Fruit fly (Drosophila melanogaster) whole organism, embryonic: ENCODE results near the gene Dhc62B.

Source experiments
- Awh ChIP-seq: fragments of 200-800 bp; sonication (Bioruptor generic); IDR thresholded peaks from 2 replicates; pipeline ENCODE4, ENCODE4 v1.3.6; 2022; ENCODE audit warnings: missing biosample characterization, missing genetic modification characterization
- B-H2 ChIP-seq: fragments of 200-800 bp; sonication (Bioruptor generic); optimal IDR thresholded peaks from 2 replicates; lab custom pipeline; 2018; ENCODE audit warnings: missing biosample characterization, mild to moderate bottlenecking, missing genetic modification characterization
- CG1024 ChIP-seq: fragments of 200-800 bp; sonication (Bioruptor generic); IDR thresholded peaks from 2 replicates; pipeline ENCODE4 v1.3.6; 2022; ENCODE audit warnings: missing biosample characterization, missing genetic modification characterization
- CG10321 ChIP-seq: fragments of 200-800 bp; sonication (Bioruptor generic); IDR thresholded peaks from 2 replicates; pipeline ENCODE4 v1.3.6; 2022; ENCODE audit warnings: missing biosample characterization, missing genetic modification characterization
- CG10654 ChIP-seq: fragments of 200-800 bp; sonication (Bioruptor generic); optimal IDR thresholded peaks from 2 replicates; lab custom pipeline; 2016; ENCODE audit warnings: missing biosample characterization, missing genetic modification characterization
- CG10959 ChIP-seq: fragments of 200-800 bp; sonication (Bioruptor generic); IDR thresholded peaks from 2 replicates; pipeline ENCODE4 v1.3.6; 2022; ENCODE audit warnings: missing biosample characterization, missing genetic modification characterization
- CG11085 ChIP-seq: fragments of 200-800 bp; sonication (Bioruptor generic); IDR thresholded peaks from 2 replicates; pipeline ENCODE4 v1.3.6; 2022; ENCODE audit warnings: missing biosample characterization, missing genetic modification characterization
- CG11696 ChIP-seq: fragments of 200-800 bp; sonication (Bioruptor generic); IDR thresholded peaks from 2 replicates; pipeline ENCODE4 v1.3.6; 2022; ENCODE audit warnings: missing biosample characterization, missing genetic modification characterization
- CG14441 ChIP-seq: fragments of 200-800 bp; sonication (Bioruptor generic); IDR thresholded peaks from 2 replicates; pipeline ENCODE4 v1.3.6; 2022; ENCODE audit warnings: missing biosample characterization, missing genetic modification characterization
- CG2712 ChIP-seq: fragments of 200-800 bp; optimal IDR thresholded peaks from 3 replicates; lab custom pipeline; 2019; ENCODE audit warnings: missing biosample characterization, mild to moderate bottlenecking, missing genetic modification characterization, moderate library complexity
- CG30020 ChIP-seq: fragments of 200-800 bp; optimal IDR thresholded peaks from 2 replicates; lab custom pipeline; 2019; ENCODE audit warnings: missing biosample characterization, mild to moderate bottlenecking, missing genetic modification characterization, moderate library complexity
- CG31388 ChIP-seq: fragments of 200-800 bp; sonication (Bioruptor generic); optimal IDR thresholded peaks from 2 replicates; lab custom pipeline; 2016; ENCODE audit warnings: missing biosample characterization, missing genetic modification characterization
- CG3726 ChIP-seq: fragments of 200-800 bp; sonication (Bioruptor generic); IDR thresholded peaks from 3 replicates; pipeline ENCODE4, ENCODE4 v1.3.6; 2022; ENCODE audit warnings: missing biosample characterization, missing genetic modification characterization
- CG4617 ChIP-seq: fragments of 200-800 bp; sonication (Bioruptor generic); optimal IDR thresholded peaks from 3 replicates; lab custom pipeline; 2016; ENCODE audit warnings: missing biosample characterization, missing genetic modification characterization, borderline replicate concordance
- CG6254 ChIP-seq: fragments of 200-800 bp; sonication (Bioruptor generic); optimal IDR thresholded peaks from 3 replicates; lab custom pipeline; 2017; ENCODE audit warnings: mild to moderate bottlenecking, missing biosample characterization, missing genetic modification reagents, missing genetic modification characterization
- CG6813 ChIP-seq: fragments of 200-800 bp; sonication (Bioruptor generic); optimal IDR thresholded peaks from 2 replicates; lab custom pipeline; 2017; ENCODE audit warnings: missing biosample characterization, missing genetic modification characterization, mild to moderate bottlenecking, moderate library complexity, missing genetic modification reagents
- CG7928 ChIP-seq: fragments of 200-800 bp; sonication (Bioruptor generic); optimal IDR thresholded peaks from 2 replicates; lab custom pipeline; 2017; ENCODE audit warnings: missing biosample characterization, mild to moderate bottlenecking, missing genetic modification characterization
- CG8089 ChIP-seq: fragments of 200-800 bp; sonication (Bioruptor generic); optimal IDR thresholded peaks from 3 replicates; lab custom pipeline; 2016; ENCODE audit warnings: missing biosample characterization, missing genetic modification characterization
- Doc3 ChIP-seq: fragments of 200-800 bp; sonication (Bioruptor generic); IDR thresholded peaks from 3 replicates; pipeline ENCODE4 v1.3.6; 2022; ENCODE audit warnings: missing biosample characterization, missing genetic modification characterization; ENCODE audit not compliant: partially characterized antibody
- E2f2 ChIP-seq: fragments of 200-800 bp; sonication (Bioruptor generic); IDR thresholded peaks from 2 replicates; pipeline ENCODE4 v1.3.6; 2022; ENCODE audit warnings: missing biosample characterization, missing genetic modification characterization
- ERR ChIP-seq: fragments of 200-800 bp; sonication (Bioruptor generic); optimal IDR thresholded peaks from 2 replicates; lab custom pipeline; 2016; ENCODE audit warnings: missing biosample characterization, missing genetic modification characterization
- HLH54F ChIP-seq: fragments of 200-800 bp; sonication (Bioruptor generic); optimal IDR thresholded peaks from 3 replicates; lab custom pipeline; 2016; ENCODE audit warnings: missing biosample characterization, missing genetic modification characterization
- Mad ChIP-seq: fragments of 200-800 bp; sonication (Bioruptor generic); optimal IDR thresholded peaks from 2 replicates; lab custom pipeline; 2016; ENCODE audit warnings: missing biosample characterization, missing genetic modification characterization
- Max ChIP-seq: fragments of 200-800 bp; sonication (Bioruptor generic); optimal IDR thresholded peaks from 2 replicates; lab custom pipeline; 2016; ENCODE audit warnings: missing biosample characterization, mild to moderate bottlenecking, missing genetic modification characterization
- Mes4 ChIP-seq: fragments of 200-800 bp; sonication (Bioruptor generic); optimal IDR thresholded peaks from 2 replicates; lab custom pipeline; 2016; ENCODE audit warnings: missing biosample characterization, missing genetic modification characterization
- Neu2 ChIP-seq: fragments of 200-800 bp; sonication (Bioruptor generic); optimal IDR thresholded peaks from 3 replicates; lab custom pipeline; 2016; ENCODE audit warnings: missing biosample characterization, missing genetic modification characterization, borderline replicate concordance
- Nf-YC ChIP-seq: fragments of 200-800 bp; optimal IDR thresholded peaks from 3 replicates; lab custom pipeline; 2019; ENCODE audit warnings: missing biosample characterization, mild to moderate bottlenecking, missing genetic modification characterization, moderate library complexity
- Vsx1 ChIP-seq: fragments of 200-800 bp; sonication (Bioruptor generic); optimal IDR thresholded peaks from 2 replicates; lab custom pipeline; 2017; ENCODE audit warnings: missing biosample characterization, mild to moderate bottlenecking, missing genetic modification characterization, missing genetic modification reagents
- ac ChIP-seq: fragments of 200-800 bp; sonication (Bioruptor generic); optimal IDR thresholded peaks from 3 replicates; lab custom pipeline; 2017; ENCODE audit warnings: missing biosample characterization, mild to moderate bottlenecking, missing genetic modification characterization
- aop ChIP-seq: fragments of 200-800 bp; sonication (Bioruptor generic); IDR thresholded peaks from 2 replicates; pipeline ENCODE4 v1.3.6; 2022; ENCODE audit warnings: missing biosample characterization, missing genetic modification characterization
- bigmax ChIP-seq: fragments of 200-800 bp; sonication (Bioruptor generic); optimal IDR thresholded peaks from 2 replicates; lab custom pipeline; 2018; ENCODE audit warnings: missing biosample characterization, mild to moderate bottlenecking, missing genetic modification characterization
- cas ChIP-seq: fragments of 200-800 bp; sonication (Bioruptor generic); IDR thresholded peaks from 2 replicates; pipeline ENCODE4 v1.3.6; 2022; ENCODE audit warnings: missing biosample characterization, missing genetic modification characterization
- chinmo ChIP-seq: fragments of 200-800 bp; sonication (Bioruptor generic); IDR thresholded peaks from 4 replicates; pipeline ENCODE4 v1.3.6; 2022; ENCODE audit warnings: missing biosample characterization, missing genetic modification characterization; ENCODE audit not compliant: partially characterized antibody
- da ChIP-seq: fragments of 200-800 bp; sonication (Bioruptor generic); optimal IDR thresholded peaks from 2 replicates; lab custom pipeline; 2016; ENCODE audit warnings: missing biosample characterization, missing genetic modification characterization
- dm ChIP-seq: fragments of 200-800 bp; sonication (Bioruptor generic); optimal IDR thresholded peaks from 3 replicates; lab custom pipeline; 2016; ENCODE audit warnings: missing biosample characterization, missing genetic modification characterization
- dpn ChIP-seq, 2 experiments: fragments of 200-800 bp; sonication (Bioruptor generic); optimal IDR thresholded peaks; 3 replicates each; lab custom pipeline; 2016; ENCODE audit warnings: missing biosample characterization in 2 of 2, missing genetic modification characterization in 2 of 2
- fd3F ChIP-seq: fragments of 200-800 bp; sonication (Bioruptor generic); optimal IDR thresholded peaks from 2 replicates; lab custom pipeline; 2018; ENCODE audit warnings: missing biosample characterization, mild to moderate bottlenecking, missing genetic modification characterization, moderate library complexity
- gsb-n ChIP-seq: fragments of 200-800 bp; sonication (Bioruptor generic); optimal IDR thresholded peaks from 3 replicates; lab custom pipeline; 2018; ENCODE audit warnings: missing biosample characterization, mild to moderate bottlenecking, missing genetic modification characterization
- ind ChIP-seq: fragments of 200-800 bp; sonication (Bioruptor generic); optimal IDR thresholded peaks from 3 replicates; lab custom pipeline; 2016; ENCODE audit warnings: missing biosample characterization, missing genetic modification characterization
- luna ChIP-seq: fragments of 200-800 bp; sonication (Bioruptor generic); optimal IDR thresholded peaks from 2 replicates; lab custom pipeline; 2016; ENCODE audit warnings: missing biosample characterization, missing genetic modification characterization
- maf-S ChIP-seq: fragments of 200-800 bp; sonication (Bioruptor generic); optimal IDR thresholded peaks from 2 replicates; lab custom pipeline; 2016; ENCODE audit warnings: missing biosample characterization, missing genetic modification characterization
- pan ChIP-seq, 4 experiments: fragments of >200 bp in 3 of 4; fragments of 200-800 bp in 1 of 4; sonication (Bioruptor generic) in 1 of 4; optimal IDR thresholded peaks in 3 of 4; IDR thresholded peaks in 1 of 4; 2 replicates each; pipeline versions ENCODE4 v1.3.6 to Lab custom; 2017 to 2022; ENCODE audit warnings: missing biosample characterization in 2 of 4, missing genetic modification characterization in 2 of 4, mixed read lengths in 1 of 4
- pfk ChIP-seq: fragments of 200-800 bp; sonication (Bioruptor generic); optimal IDR thresholded peaks from 2 replicates; lab custom pipeline; 2018; ENCODE audit warnings: missing biosample characterization, mild to moderate bottlenecking, missing genetic modification characterization, moderate library complexity
- phol ChIP-seq: fragments of 200-800 bp; sonication (Bioruptor generic); optimal IDR thresholded peaks from 3 replicates; lab custom pipeline; 2018; ENCODE audit warnings: missing biosample characterization, mild to moderate bottlenecking, missing genetic modification characterization, moderate library complexity
- pita ChIP-seq: fragments of 200-800 bp; sonication (Bioruptor generic); optimal IDR thresholded peaks from 2 replicates; lab custom pipeline; 2017; ENCODE audit warnings: missing biosample characterization, mild to moderate bottlenecking, missing genetic modification characterization
- row ChIP-seq: fragments of 200-800 bp; sonication (Bioruptor generic); IDR thresholded peaks from 3 replicates; pipeline ENCODE4 v1.3.6; 2022; ENCODE audit warnings: missing biosample characterization, missing genetic modification characterization
- run ChIP-seq: fragments of 200-800 bp; sonication (Bioruptor generic); optimal IDR thresholded peaks from 3 replicates; lab custom pipeline; 2018; ENCODE audit warnings: missing biosample characterization, mild to moderate bottlenecking, missing genetic modification characterization
- zen2 ChIP-seq: fragments of 200-800 bp; sonication (Bioruptor generic); IDR thresholded peaks from 3 replicates; pipeline ENCODE4 v1.3.6; 2022; ENCODE audit warnings: missing biosample characterization, missing genetic modification characterization; ENCODE audit not compliant: partially characterized antibody

The Dhc62B gene

DNA sequence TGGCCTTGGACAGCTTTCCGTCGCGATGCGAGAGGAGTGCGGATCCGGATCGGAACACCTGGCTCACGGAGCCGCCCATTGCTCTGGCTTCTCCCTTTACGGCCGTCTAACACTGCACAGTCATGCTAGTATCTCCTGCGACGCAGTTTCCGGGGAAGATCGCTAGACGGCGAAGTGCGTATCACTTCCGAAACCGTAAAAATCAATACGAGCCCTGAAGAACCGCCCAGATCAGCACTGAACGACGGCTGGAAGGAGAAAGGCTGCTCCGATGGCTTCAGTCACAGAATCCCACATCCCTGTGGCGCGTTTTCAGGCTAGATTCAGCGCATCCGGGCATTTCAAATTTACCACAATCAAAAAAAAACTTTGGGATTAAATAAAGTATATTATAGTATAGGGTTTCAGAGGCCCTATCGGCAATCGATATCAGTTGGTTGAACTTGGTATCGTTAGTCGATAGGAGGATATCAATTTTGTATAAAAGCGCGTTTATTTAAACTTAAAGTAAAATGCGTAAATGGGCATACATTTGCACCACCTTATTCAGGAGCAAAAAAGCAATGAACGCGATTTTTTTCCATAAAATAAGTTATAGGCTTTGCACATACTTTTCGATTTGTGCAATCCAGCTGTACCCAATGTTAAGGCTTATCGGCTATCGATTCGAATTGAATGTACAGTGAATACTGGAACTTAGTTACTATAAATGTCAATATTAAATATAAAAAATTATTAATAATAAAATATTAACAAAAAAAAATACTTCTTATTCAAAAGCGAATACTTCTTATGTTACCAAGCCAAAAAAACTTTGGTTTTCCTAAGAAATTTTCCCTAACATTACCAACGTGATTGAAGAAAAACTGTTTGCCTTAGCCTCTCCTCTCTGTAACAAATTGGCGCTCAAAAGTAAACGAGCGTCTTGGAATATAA, 3.4 kb upstream of the Dhc62B start, which contains the start of the genes CG13933 and PolD2 (continued):
- TF ChIP-seq chinmo (GFP tag; lab: Robert Waterston, UW) (peak; percentile 65; the same call in 1 of the 4 replicates), CG4617 (GFP tag; lab: Kevin White, UChicago) (peak; percentile 91), CG6254 (GFP tag; lab: Kevin White, UChicago) (peak; percentile 45), CG30020 (peak; percentile 89), CG3726 (GFP tag; lab: Robert Waterston, UW) (peak; percentile 96), CG14441 (GFP tag; lab: Robert Waterston, UW) (peak; percentile 99), row (peak; percentile 100), Neu2 (no peak), B-H2 (no peak), Mad (peak; percentile 85), CG10959 (GFP tag; lab: Robert Waterston, UW) (peak; percentile 93), CG10654 (GFP tag; lab: Kevin White, UChicago) (no peak), dm (GFP tag; lab: Kevin White, UChicago) (peak; percentile 58), Nf-YC (tag; lab: Kevin White, UChicago) (no peak), aop (GFP tag; lab: Robert Waterston, UW) (peak; percentile 94), bigmax (GFP tag; lab: Kevin White, UChicago) (no peak), phol (tag; lab: Kevin White, UChicago) (peak; percentile 88), maf-S (GFP tag; lab: Kevin White, UChicago) (peak; percentile 55), pita (GFP tag; lab: Kevin White, UChicago) (no peak), fd3F (GFP tag; lab: Kevin White, UChicago) (peak; percentile 98), da (GFP tag; lab: Kevin White, UChicago) (no peak), HLH54F (peak; percentile 76), CG11085 (peak; percentile 96), Awh (peak; percentile 93), pan (optimal IDR thresholded peaks at IDR 0.05; lab: Kevin White, UChicago) (no peak), pan (GFP tag; optimal IDR thresholded peaks at IDR 0.05 in 1 of 2, IDR thresholded peaks at IDR 0.05 in 1 of 2) (peak in 1 of 2 experiments; percentile 96), Max (GFP tag; lab: Kevin White, UChicago) (peak; percentile 74), gsb-n (tag; lab: Kevin White, UChicago) (peak; percentile 98), CG11696 (GFP tag; lab: Robert Waterston, UW) (peak; percentile 75), CG7928 (peak; percentile 60), Vsx1 (GFP tag; lab: Kevin White, UChicago) (no peak), CG6813 (GFP tag; lab: Kevin White, UChicago) (peak; percentile 82), zen2 (GFP tag; lab: Robert Waterston, UW) (peak; percentile 75; the same call in 2 of the 3 replicates), ac (peak; percentile 95), ind (GFP tag; lab: Kevin White, UChicago) (peak; percentile 88), luna (no peak), run (peak; percentile 92), ERR (peak; percentile 81), CG31388 (GFP tag; lab: Kevin White, UChicago) (peak; percentile 41), cas (GFP tag; lab: Robert Waterston, UW) (peak; percentile 90), Doc3 (GFP tag; lab: Robert Waterston, UW) (peak; percentile 77), CG2712 (tag; lab: Kevin White, UChicago) (peak; percentile 97), Mes4 (GFP tag; lab: Kevin White, UChicago) (peak; percentile 56), E2f2 (GFP tag; lab: Robert Waterston, UW) (peak; percentile 91), CG10321 (peak; percentile 85), CG1024 (GFP tag; lab: Robert Waterston, UW) (peak; percentile 92), pfk (GFP tag; lab: Kevin White, UChicago) (no peak), CG8089 (GFP tag; lab: Kevin White, UChicago) (peak; percentile 68), dpn (GFP tag; optimal IDR thresholded peaks at IDR 0.05; lab: Kevin White, UChicago) (peak; percentile 53 to 98)
